Worm (Caenorhabditis elegans): ENCODE data around the gene abhd-14.

DNA sequence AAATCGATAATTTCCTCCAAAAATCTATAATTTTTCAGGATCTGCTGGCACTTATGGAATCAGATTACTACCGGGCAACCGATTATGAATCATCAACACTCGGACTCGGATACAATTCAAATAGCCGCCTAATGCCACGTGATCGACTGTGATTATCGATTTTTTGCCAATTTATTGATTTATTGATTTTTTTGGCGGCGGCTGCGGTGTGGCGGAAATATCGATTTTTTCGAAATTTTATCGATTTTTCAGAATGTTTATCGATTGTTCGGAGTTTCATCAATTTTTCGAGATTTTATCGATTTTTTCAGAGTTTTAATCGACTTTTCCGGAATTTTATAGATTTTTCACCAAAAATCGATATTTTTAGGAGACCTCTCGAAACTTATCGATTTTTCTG, 46.3 kb downstream of the abhd-14 start:
- TF ChIP-seq mls-2 (tag; optimal IDR thresholded peaks at IDR 0.05) = no peak
- TF ChIP-seq elt-3 (tag; optimal IDR thresholded peaks at IDR 0.05) = no peak
- no peak for TF ChIP-seq nhr-28 (tag; optimal IDR thresholded peaks at IDR 0.05)
